Fruit fly (Drosophila melanogaster) S2 (cell line): ENCODE measurements around the gene mof.

ENCODE experiments used
- CG8478 ChIP-seq: fragments of >200 bp; optimal IDR thresholded peaks from 2 replicates; lab custom pipeline; 2018
- CTCF ChIP-seq, 2 experiments: fragments of >200 bp; optimal IDR thresholded peaks; 2 replicates each; lab custom pipeline; 2018

The mof gene

dm6 chrX:5865051-5865450 is 11.6 kb downstream of the mof start, which contains the start of gene CG43137:
Gene CG43137 (minus strand): TSS chrX:5865151.
- TF ChIP-seq CG8478 (no peak), CTCF (optimal IDR thresholded peaks at IDR 0.05; lab: Kevin White, UChicago) (no peak)

dm6 chrX:5853461-5853860 is 23.2 kb downstream of the mof start, which contains the start of gene CG43136:
Gene CG43136 (plus strand): TSS chrX:5853761.
- no peak for TF ChIP-seq CTCF (optimal IDR thresholded peaks at IDR 0.05; lab: Kevin White, UChicago)
- TF ChIP-seq CG8478: no peak

DNA sequence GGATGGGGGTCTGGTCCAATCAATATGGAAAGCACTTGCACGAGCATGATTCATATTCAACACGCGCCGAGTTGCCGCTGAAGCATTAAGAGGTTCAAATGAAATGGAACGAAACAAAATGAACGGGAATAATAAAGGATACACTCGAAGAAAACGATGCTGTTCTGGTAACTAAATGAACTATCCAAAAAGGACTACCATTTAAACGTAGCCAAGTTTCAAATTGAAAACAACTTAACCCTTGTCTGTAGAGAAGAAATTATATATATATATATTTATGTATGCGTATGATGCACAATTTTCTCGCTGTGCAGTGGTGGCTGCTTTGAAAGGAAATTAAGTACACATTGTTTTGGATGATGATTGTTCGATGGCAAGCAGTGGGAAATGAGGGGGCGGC is 24.0 kb downstream of the mof start:
- no peak for TF ChIP-seq CTCF (optimal IDR thresholded peaks at IDR 0.05; lab: Kevin White, UChicago)
- TF ChIP-seq CG8478: no peak

dm6 chrX:5847544-5847943 is 29.1 kb downstream of the mof start:
- TF ChIP-seq CG8478: no peak
- TF ChIP-seq CTCF (optimal IDR thresholded peaks at IDR 0.05; lab: Kevin White, UChicago): no peak

DNA sequence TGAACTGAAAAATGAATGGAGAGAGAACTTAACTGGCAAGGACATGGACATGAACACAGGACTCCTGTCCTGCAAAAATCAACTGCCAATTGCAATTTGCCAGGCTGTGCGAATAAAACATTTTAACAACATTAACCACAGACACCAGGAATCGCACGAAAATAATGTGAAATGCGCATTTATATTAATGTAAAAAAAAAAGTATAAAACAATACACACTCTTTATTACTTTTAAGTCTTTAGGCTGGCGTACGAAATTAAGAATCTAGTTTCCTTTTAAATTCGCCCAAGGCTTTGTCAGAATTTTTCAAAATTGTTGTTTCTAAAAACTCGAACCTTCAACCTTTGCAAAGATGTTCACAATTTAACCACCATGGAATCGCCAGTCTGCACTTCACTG is 31.7 kb downstream of the mof start, which contains the start of gene CG12729:
Gene CG12729, plus strand, starts transcription at position 301 of the 400 bp plus-strand sequence.
- no peak for TF ChIP-seq CG8478
- no peak for TF ChIP-seq CTCF (optimal IDR thresholded peaks at IDR 0.05; lab: Kevin White, UChicago)

dm6 chrX:5839737-5840136 is 36.9 kb downstream of the mof start:
- no peak for TF ChIP-seq CTCF (optimal IDR thresholded peaks at IDR 0.05; lab: Kevin White, UChicago)
- TF ChIP-seq CG8478: no peak
